Worm (Caenorhabditis elegans): ENCODE measurements around the gene dhrs-4.

DNA sequence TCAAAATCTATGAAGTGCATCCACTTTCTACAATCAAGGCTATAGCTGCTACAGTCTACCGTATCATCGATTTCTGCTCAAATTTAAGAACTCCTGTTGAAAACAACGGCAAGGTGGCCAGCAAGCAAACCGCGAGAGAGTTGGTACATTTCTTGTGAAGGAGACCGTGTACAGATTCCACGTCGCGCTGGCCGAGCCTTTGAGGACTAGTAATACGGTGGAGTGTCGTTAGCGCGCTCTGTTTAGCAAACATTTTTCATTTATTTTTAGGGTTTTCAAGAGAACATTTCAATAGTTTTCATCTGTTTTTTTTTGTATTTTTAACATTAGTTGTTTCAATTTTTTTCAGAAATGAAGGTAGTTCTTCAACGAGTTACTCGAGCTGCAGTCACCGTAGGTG is 29.9 kb downstream of the dhrs-4 start, which contains the start of gene pqn-68:
- TF ChIP-seq fkh-10 (GFP tag; optimal IDR thresholded peaks at IDR 0.05) (no peak), ceh-45 (GFP tag; IDR thresholded peaks at IDR 0.05) (no peak), sox-4 (tag; optimal IDR thresholded peaks at IDR 0.05) (no peak)

Data from whole organism, late embryonic.